Worm (Caenorhabditis elegans): Measurements from ENCODE around the gene K08E5.6.

DNA sequence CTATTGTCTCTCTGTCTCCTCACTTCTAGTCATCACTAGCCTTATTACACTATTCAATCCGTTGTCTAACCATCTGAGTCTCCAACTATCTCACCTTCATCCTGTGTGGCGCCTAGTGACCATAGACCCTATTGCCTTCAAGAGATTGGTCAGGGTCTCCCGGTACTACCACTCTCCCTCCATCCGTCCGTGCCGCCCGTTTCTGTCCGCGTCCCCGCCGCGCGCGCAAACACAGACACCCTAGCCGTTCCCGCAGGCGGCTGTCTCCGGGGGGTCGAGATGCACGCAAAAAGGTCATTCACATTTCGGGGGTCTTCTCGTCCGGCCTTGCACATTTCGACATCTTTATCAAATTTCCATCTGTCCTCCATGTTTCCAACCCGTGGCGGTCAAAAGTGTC, 46.3 kb upstream of the K08E5.6 start:
- TF ChIP-seq ceh-36 (tag; optimal IDR thresholded peaks at IDR 0.05) (peak; percentile 43), ama-1 (optimal IDR thresholded peaks at IDR 0.05) (no peak), hmg-4 (GFP tag; optimal IDR thresholded peaks at IDR 0.05) (peak; percentile 91), tbx-37 (GFP tag; conservative IDR thresholded peaks at IDR 0.05) (no peak), scrt-1 (GFP tag; IDR thresholded peaks at IDR 0.05) (no peak)

Data from whole organism, early embryonic.